4 fruit fly cellular contexts compared by ENCODE assay signal in the genomic region with DNA sequence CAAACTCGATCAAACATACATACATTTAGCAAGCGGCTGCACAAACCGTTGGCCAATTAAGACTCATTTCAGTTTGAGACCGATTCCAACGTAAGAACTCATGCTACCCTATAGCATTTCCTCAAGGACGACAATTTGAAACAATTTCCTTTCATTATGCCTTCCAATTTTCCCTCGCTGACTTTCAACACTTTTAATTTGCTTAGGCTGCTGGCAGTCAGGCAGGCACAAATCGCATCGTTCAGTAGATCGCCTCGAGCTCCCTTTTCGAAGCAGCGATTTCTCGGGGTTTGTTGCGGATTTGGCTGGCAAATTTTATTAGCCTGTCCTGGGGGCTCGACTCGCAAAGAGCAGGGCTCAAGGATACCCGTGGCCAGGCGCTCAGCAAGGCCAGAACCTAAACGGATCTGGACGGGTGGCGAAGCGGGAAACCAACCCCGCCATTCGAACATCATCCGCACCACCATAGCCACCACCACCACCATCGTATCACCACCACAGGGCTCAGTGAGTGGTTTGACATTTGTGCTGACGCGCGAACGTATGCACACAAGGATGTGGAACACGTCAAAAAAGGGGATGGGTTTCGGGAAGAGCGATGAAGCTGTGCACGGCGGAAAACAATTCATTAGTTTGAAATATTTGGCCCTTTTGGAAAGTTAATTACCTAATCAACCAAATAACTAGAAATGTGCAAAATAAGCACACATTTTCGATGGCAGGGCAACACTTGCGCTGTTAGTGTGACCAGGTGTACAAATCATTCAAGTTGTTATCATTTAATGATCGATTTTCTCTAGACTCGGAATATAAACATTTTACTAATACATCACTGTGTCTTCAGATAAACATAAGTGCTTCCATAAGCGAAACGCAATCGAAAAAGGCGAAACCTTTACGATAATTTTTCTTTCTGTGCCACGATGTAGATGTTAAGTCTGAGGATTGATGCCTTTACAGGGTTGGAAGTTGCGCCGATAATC.
A peak's percentile ranks its signal among the peaks of the same experiment; 100 is the strongest.
TF ChIP-seq lines count a peak whose summit lies in the region.

No protein-coding gene starts in this region.

- TF ChIP-seq CTCF in whole organism, embryonic (GFP tag; optimal IDR thresholded peaks at IDR 0.05; lab: Kevin White, UChicago) = no peak

TF ChIP-seq in whole organism, embryonic, 481 proteins besides CTCF, POLR2A, EP300 and RAD21 (continues in another document):
- TF ChIP-seq zf30C (GFP tag; optimal IDR thresholded peaks at IDR 0.05; lab: Kevin White, UChicago) (peak; percentile 70), gcm (GFP tag; optimal IDR thresholded peaks at IDR 0.05; lab: Kevin White, UChicago) (peak; percentile 1), az2 (GFP tag; optimal IDR thresholded peaks at IDR 0.05; lab: Kevin White, UChicago) (peak; percentile 2), bsh (GFP tag; optimal IDR thresholded peaks at IDR 0.05; lab: Kevin White, UChicago) (peak in 1 of 2 experiments; percentile 62), CG8089 (GFP tag; optimal IDR thresholded peaks at IDR 0.05; lab: Kevin White, UChicago) (peak; percentile 24), prd (optimal IDR thresholded peaks at IDR 0.05; lab: Kevin White, UChicago) (no peak), prd (GFP tag; IDR thresholded peaks at IDR 0.05; lab: Robert Waterston, UW) (peak; percentile 30; the same call in 1 of the 3 replicates), CG10543 (GFP tag; optimal IDR thresholded peaks at IDR 0.05; lab: Kevin White, UChicago) (peak; percentile 36), D19B (GFP tag; optimal IDR thresholded peaks at IDR 0.05; lab: Kevin White, UChicago) (no peak), CG17568 (GFP tag; optimal IDR thresholded peaks at IDR 0.05; lab: Kevin White, UChicago) (peak; percentile 17), ci (GFP tag; IDR thresholded peaks at IDR 0.05; lab: Robert Waterston, UW) (peak; percentile 49; the same call in 1 of the 3 replicates), CG12391 (tag; optimal IDR thresholded peaks at IDR 0.05; lab: Kevin White, UChicago) (peak; percentile 53), tin (GFP tag; optimal IDR thresholded peaks at IDR 0.05; lab: Kevin White, UChicago) (peak; percentile 43), NfI (GFP tag; optimal IDR thresholded peaks at IDR 0.05; lab: Kevin White, UChicago) (no peak), CG13123 (GFP tag; optimal IDR thresholded peaks at IDR 0.05; lab: Kevin White, UChicago) (peak; percentile 9), CG11398 (GFP tag; optimal IDR thresholded peaks at IDR 0.05; lab: Kevin White, UChicago) (peak; percentile 22), NC2α (GFP tag; optimal IDR thresholded peaks at IDR 0.05; lab: Kevin White, UChicago) (peak; percentile 35), CG1233 (GFP tag; optimal IDR thresholded peaks at IDR 0.05; lab: Kevin White, UChicago) (peak; percentile 30), CG2202 (tag; optimal IDR thresholded peaks at IDR 0.05; lab: Kevin White, UChicago) (peak; percentile 56)

TF ChIP-seq in whole organism, prepupa, 60 proteins besides CTCF, POLR2A, EP300 and RAD21 (continues in another document):
- TF ChIP-seq CG31627 (GFP tag; optimal IDR thresholded peaks at IDR 0.05; lab: Kevin White, UChicago) = peak; percentile 49
- TF ChIP-seq CG6854 (GFP tag; optimal IDR thresholded peaks at IDR 0.05; lab: Kevin White, UChicago) = no peak
- no peak for TF ChIP-seq Sox15 (GFP tag; optimal IDR thresholded peaks at IDR 0.05; lab: Kevin White, UChicago)
- peak; percentile 2 for TF ChIP-seq CG10631 (GFP tag; optimal IDR thresholded peaks at IDR 0.05; lab: Kevin White, UChicago)
- peak; percentile 81 for TF ChIP-seq svp (GFP tag; lab: Kevin White, UChicago)
- peak; percentile 10 for TF ChIP-seq CG6808 (GFP tag; optimal IDR thresholded peaks at IDR 0.05; lab: Kevin White, UChicago)
- no peak for TF ChIP-seq CG7368 (GFP tag; optimal IDR thresholded peaks at IDR 0.05; lab: Kevin White, UChicago)
- TF ChIP-seq Sox102F (GFP tag; optimal IDR thresholded peaks at IDR 0.05; lab: Kevin White, UChicago) = peak; percentile 14
- TF ChIP-seq Eip78C (GFP tag; lab: Kevin White, UChicago) = peak; percentile 77
- no peak for TF ChIP-seq CG1621 (tag; optimal IDR thresholded peaks at IDR 0.05; lab: Kevin White, UChicago)
- TF ChIP-seq topi (GFP tag; optimal IDR thresholded peaks at IDR 0.05; lab: Kevin White, UChicago) = peak; percentile 32
- TF ChIP-seq CG3919 (GFP tag; optimal IDR thresholded peaks at IDR 0.05; lab: Kevin White, UChicago) = peak; percentile 16
- peak; percentile 7 for TF ChIP-seq CG8632 (GFP tag; optimal IDR thresholded peaks at IDR 0.05; lab: Kevin White, UChicago)
- TF ChIP-seq esn (GFP tag; optimal IDR thresholded peaks at IDR 0.05; lab: Kevin White, UChicago) = peak; percentile 52
- no peak for TF ChIP-seq Lpt (GFP tag; optimal IDR thresholded peaks at IDR 0.05; lab: Kevin White, UChicago)
- TF ChIP-seq lz (GFP tag; optimal IDR thresholded peaks at IDR 0.05; lab: Kevin White, UChicago) = peak; percentile 37
- no peak for TF ChIP-seq CG32006 (GFP tag; optimal IDR thresholded peaks at IDR 0.05; lab: Kevin White, UChicago)
- peak; percentile 19 for TF ChIP-seq pdm3 (GFP tag; optimal IDR thresholded peaks at IDR 0.05; lab: Kevin White, UChicago)
- peak; percentile 30 for TF ChIP-seq Smox (GFP tag; optimal IDR thresholded peaks at IDR 0.05; lab: Kevin White, UChicago)
- TF ChIP-seq CG6792 (GFP tag; optimal IDR thresholded peaks at IDR 0.05; lab: Kevin White, UChicago) = peak; percentile 22
- TF ChIP-seq Met (GFP tag; optimal IDR thresholded peaks at IDR 0.05; lab: Kevin White, UChicago) = peak; percentile 46

TF ChIP-seq in whole organism, pupa, 21 proteins besides CTCF, POLR2A, EP300 and RAD21:
- peak; percentile 2 for TF ChIP-seq CG15710 (tag; optimal IDR thresholded peaks at IDR 0.05; lab: Kevin White, UChicago)
- TF ChIP-seq CG10348 (GFP tag; IDR thresholded peaks at IDR 0.05; lab: Robert Waterston, UW) = no peak
- no peak for TF ChIP-seq Pif1B (GFP tag; optimal IDR thresholded peaks at IDR 0.05; lab: Kevin White, UChicago)
- no peak for TF ChIP-seq fd96Ca (GFP tag; IDR thresholded peaks at IDR 0.05; lab: Robert Waterston, UW)
- TF ChIP-seq CG8159 (tag; optimal IDR thresholded peaks at IDR 0.05; lab: Kevin White, UChicago) = peak; percentile 49

TF ChIP-seq in whole organism, wandering third instar larva, 38 proteins besides CTCF, POLR2A, EP300 and RAD21:
- TF ChIP-seq woc (GFP tag; optimal IDR thresholded peaks at IDR 0.05; lab: Kevin White, UChicago) (peak; percentile 45), tai (GFP tag; optimal IDR thresholded peaks at IDR 0.05; lab: Kevin White, UChicago) (no peak), fru (GFP tag; optimal IDR thresholded peaks at IDR 0.05; lab: Kevin White, UChicago) (peak; percentile 34), rgr (GFP tag; optimal IDR thresholded peaks at IDR 0.05; lab: Kevin White, UChicago) (peak; percentile 25), Hnf4 (GFP tag; optimal IDR thresholded peaks at IDR 0.05; lab: Kevin White, UChicago) (no peak), Vsx2 (GFP tag; optimal IDR thresholded peaks at IDR 0.05; lab: Kevin White, UChicago; ENCODE audit: partially characterized antibody) (no peak), h (GFP tag; optimal IDR thresholded peaks at IDR 0.05; lab: Kevin White, UChicago) (no peak), ey (GFP tag; optimal IDR thresholded peaks at IDR 0.05; lab: Kevin White, UChicago) (peak; percentile 39), Dif (GFP tag; optimal IDR thresholded peaks at IDR 0.05; lab: Kevin White, UChicago; ENCODE audit: partially characterized antibody) (peak; percentile 15), foxo (GFP tag; optimal IDR thresholded peaks at IDR 0.05; lab: Kevin White, UChicago) (peak in 1 of 2 experiments; percentile 52), sv (GFP tag; optimal IDR thresholded peaks at IDR 0.05; lab: Kevin White, UChicago) (no peak), HLH106 (tag; optimal IDR thresholded peaks at IDR 0.05; lab: Kevin White, UChicago) (no peak), psq (GFP tag; optimal IDR thresholded peaks at IDR 0.05; lab: Kevin White, UChicago) (peak; percentile 11), OdsH (GFP tag; optimal IDR thresholded peaks at IDR 0.05; lab: Kevin White, UChicago) (peak; percentile 11), br (GFP tag; optimal IDR thresholded peaks at IDR 0.05; lab: Kevin White, UChicago) (no peak)
